Worm (Caenorhabditis elegans) whole organism, L4 larva: ENCODE results near the gene ZK1236.5.
A peak's percentile ranks its signal among the peaks of the same experiment; 100 is the strongest.

ENCODE experiments used
- D1046.2 ChIP-seq: fragments of 200-800 bp; sonication (Bioruptor generic); IDR thresholded peaks from 2 replicates; pipeline ENCODE4 v1.3.6; 2022; ENCODE audit warnings: missing genetic modification characterization, missing compliant biosample characterization
- Y105C5A.15 ChIP-seq: fragments of 200-800 bp; sonication (Bioruptor generic); IDR thresholded peaks from 2 replicates; pipeline ENCODE4 v1.3.6; 2022; ENCODE audit warnings: missing genetic modification characterization, missing compliant biosample characterization
- Y48G9A.11 ChIP-seq: fragments of 200-800 bp; sonication (Bioruptor generic); IDR thresholded peaks from 2 replicates; pipeline ENCODE4 v1.3.6; 2022; ENCODE audit warnings: missing genetic modification reagents, missing genetic modification characterization, missing compliant biosample characterization
- Y5F2A.4 ChIP-seq: fragments of 200-800 bp; sonication (Bioruptor generic); optimal IDR thresholded peaks from 2 replicates; lab custom pipeline; 2018; ENCODE audit warnings: mild to moderate bottlenecking, missing genetic modification characterization, missing compliant biosample characterization
- ZK546.5 ChIP-seq, 2 experiments: sonication (generic microtip); optimal IDR thresholded peaks; 2 replicates each; lab custom pipeline; 2017; ENCODE audit warnings: missing biosample characterization in 2 of 2, missing genetic modification characterization in 2 of 2
- aha-1 ChIP-seq: fragments of 150-350 bp; peaks from one replicate; lab custom pipeline; 2014; ENCODE audit warnings: missing biosample characterization, missing genetic modification characterization
- arid-1 ChIP-seq: fragments of 200-800 bp; sonication (Bioruptor generic); conservative IDR thresholded peaks from 2 replicates; pipeline ENCODE4 v1.3.6; 2022; ENCODE audit warnings: missing genetic modification reagents, missing genetic modification characterization, missing compliant biosample characterization
- attf-4 ChIP-seq: sonication (generic microtip); optimal IDR thresholded peaks from 3 replicates; lab custom pipeline; 2017; ENCODE audit warnings: missing biosample characterization, missing genetic modification characterization
- ceh-20 ChIP-seq: fragments of 200-800 bp; sonication (Bioruptor generic); IDR thresholded peaks from 2 replicates; pipeline ENCODE4 v1.3.6; 2022; ENCODE audit warnings: missing genetic modification reagents, missing genetic modification characterization, missing compliant biosample characterization
- ceh-44 ChIP-seq: fragments of 200-800 bp; sonication (Bioruptor generic); IDR thresholded peaks from 2 replicates; pipeline ENCODE4 v1.3.6; 2022; ENCODE audit warnings: missing genetic modification reagents, missing genetic modification characterization, missing compliant biosample characterization
- ceh-62 ChIP-seq: sonication (generic microtip); optimal IDR thresholded peaks from 2 replicates; lab custom pipeline; 2017; ENCODE audit warnings: missing biosample characterization, missing genetic modification characterization
- ceh-82 ChIP-seq: sonication (generic microtip); optimal IDR thresholded peaks from 2 replicates; lab custom pipeline; 2017; ENCODE audit warnings: missing biosample characterization, missing genetic modification characterization
- ces-1 ChIP-seq: fragments of 150-350 bp; sonication (generic microtip); optimal IDR thresholded peaks from 4 replicates; lab custom pipeline; 2014; ENCODE audit warnings: missing biosample characterization, missing genetic modification reagents, missing genetic modification characterization
- daf-16 ChIP-seq, 3 experiments: sonication (generic microtip); optimal IDR thresholded peaks; 2 replicates each; lab custom pipeline; 2016 to 2017; ENCODE audit warnings: missing genetic modification characterization in 3 of 3, missing genetic modification reagents in 3 of 3, mild to moderate bottlenecking in 2 of 3, missing compliant biosample characterization in 2 of 3, missing biosample characterization in 1 of 3, moderate library complexity in 1 of 3
- duxl-1 ChIP-seq: sonication (generic microtip); optimal IDR thresholded peaks from 2 replicates; lab custom pipeline; 2016; ENCODE audit warnings: mild to moderate bottlenecking, missing genetic modification characterization, moderate library complexity, missing compliant biosample characterization; ENCODE audit not compliant: poor library complexity
- egl-27 ChIP-seq: sonication (generic microtip); optimal IDR thresholded peaks from 3 replicates; lab custom pipeline; 2017; ENCODE audit warnings: missing biosample characterization, missing genetic modification reagents, missing genetic modification characterization
- fkh-10 ChIP-seq: fragments of 150-350 bp; optimal IDR thresholded peaks from 2 replicates; lab custom pipeline; 2014; ENCODE audit warnings: missing biosample characterization, missing genetic modification reagents, missing genetic modification characterization
- gei-8 ChIP-seq: fragments of 200-800 bp; sonication (Bioruptor generic); optimal IDR thresholded peaks from 2 replicates; lab custom pipeline; 2018; ENCODE audit warnings: mild to moderate bottlenecking, missing genetic modification characterization, missing compliant biosample characterization
- hif-1 ChIP-seq, 2 experiments: sonication (generic microtip); optimal IDR thresholded peaks; 2 replicates each; lab custom pipeline; 2016 to 2017; ENCODE audit warnings: missing compliant biosample characterization in 2 of 2, missing genetic modification characterization in 2 of 2, missing genetic modification reagents in 2 of 2, missing genotype in 2 of 2, mild to moderate bottlenecking in 1 of 2
- hlh-11 ChIP-seq: fragments of 200-800 bp; sonication (Bioruptor generic); optimal IDR thresholded peaks from 2 replicates; lab custom pipeline; 2018; ENCODE audit warnings: mild to moderate bottlenecking, missing genetic modification characterization, missing compliant biosample characterization
- hlh-30 ChIP-seq: sonication (generic microtip); optimal IDR thresholded peaks from 2 replicates; lab custom pipeline; 2017; ENCODE audit warnings: antibody characterized with exemption, mild to moderate bottlenecking, missing genetic modification characterization, missing compliant biosample characterization; ENCODE audit not compliant: insufficient read depth
- lin-29 ChIP-seq: fragments of 200-800 bp; sonication (Bioruptor generic); IDR thresholded peaks from 2 replicates; pipeline ENCODE4 v1.3.6; 2022; ENCODE audit warnings: missing genetic modification reagents, missing genetic modification characterization, missing compliant biosample characterization
- lin-39 ChIP-seq: fragments of 150-350 bp; optimal IDR thresholded peaks from 2 replicates; lab custom pipeline; 2014; ENCODE audit warnings: missing biosample characterization, missing genetic modification reagents, missing genetic modification characterization
- lir-3 ChIP-seq: sonication (generic microtip); optimal IDR thresholded peaks from 2 replicates; lab custom pipeline; 2016; ENCODE audit warnings: mild to moderate bottlenecking, missing genetic modification characterization, missing compliant biosample characterization
- lsy-2 ChIP-seq, 2 experiments: fragments of 150-350 bp in 1 of 2; sonication (generic microtip) in 1 of 2; optimal IDR thresholded peaks; 2 replicates each; lab custom pipeline; 2014 to 2017; ENCODE audit warnings: missing biosample characterization in 2 of 2, missing genetic modification characterization in 2 of 2
- madf-5 ChIP-seq, 2 experiments: fragments of 200-800 bp; sonication (Bioruptor generic); IDR thresholded peaks; 2 replicates each; pipeline ENCODE4 v1.3.6; 2022; ENCODE audit warnings: missing compliant biosample characterization in 2 of 2, missing genetic modification characterization in 2 of 2
- mes-2 ChIP-seq: sonication (generic microtip); optimal IDR thresholded peaks from 2 replicates; lab custom pipeline; 2016; ENCODE audit warnings: missing genotype, mild to moderate bottlenecking, missing genetic modification characterization, missing compliant biosample characterization; ENCODE audit not compliant: poor library complexity, severe bottlenecking
- nhr-11 ChIP-seq: fragments of 150-350 bp; optimal IDR thresholded peaks from 2 replicates; lab custom pipeline; 2014; ENCODE audit warnings: missing biosample characterization, missing genetic modification characterization
- nhr-111 ChIP-seq: fragments of 200-800 bp; sonication (Bioruptor generic); optimal IDR thresholded peaks from 2 replicates; lab custom pipeline; 2018; ENCODE audit warnings: mild to moderate bottlenecking, missing genetic modification characterization, missing compliant biosample characterization
- nhr-41 ChIP-seq: fragments of 200-800 bp; sonication (Bioruptor generic); IDR thresholded peaks from 2 replicates; pipeline ENCODE4 v1.3.6; 2022; ENCODE audit warnings: missing genetic modification reagents, missing genetic modification characterization, missing compliant biosample characterization
- nhr-6 ChIP-seq: fragments of 150-350 bp; optimal IDR thresholded peaks from 2 replicates; lab custom pipeline; 2014; ENCODE audit warnings: missing biosample characterization, missing genetic modification characterization
- pha-4 ChIP-seq, 2 experiments: fragments of 150-350 bp in 1 of 2; fragments of 200-800 bp in 1 of 2; sonication (Bioruptor generic) in 1 of 2; IDR thresholded peaks in 1 of 2; optimal IDR thresholded peaks in 1 of 2; 2 replicates each; pipeline versions ENCODE4 v1.3.6 to Lab custom; 2014 to 2022; ENCODE audit warnings: missing genetic modification characterization in 2 of 2, missing genetic modification reagents in 2 of 2, missing biosample characterization in 1 of 2, missing compliant biosample characterization in 1 of 2
- php-3 ChIP-seq: fragments of 200-800 bp; sonication (Bioruptor generic); IDR thresholded peaks from 2 replicates; pipeline ENCODE4 v1.3.6; 2022; ENCODE audit warnings: missing genetic modification reagents, missing genetic modification characterization, missing compliant biosample characterization
- saeg-2 ChIP-seq: fragments of 200-800 bp; sonication (Bioruptor generic); IDR thresholded peaks from 2 replicates; pipeline ENCODE4 v1.3.6; 2022; ENCODE audit warnings: missing genetic modification reagents, missing genetic modification characterization, missing compliant biosample characterization
- sdz-12 ChIP-seq: fragments of 200-800 bp; sonication (Bioruptor generic); optimal IDR thresholded peaks from 2 replicates; lab custom pipeline; 2018; ENCODE audit warnings: mild to moderate bottlenecking, missing genetic modification characterization, missing compliant biosample characterization
- snpc-1.2 ChIP-seq: fragments of 200-800 bp; sonication (Bioruptor generic); IDR thresholded peaks from 2 replicates; pipeline ENCODE4 v1.3.6; 2022; ENCODE audit warnings: missing genetic modification reagents, missing genetic modification characterization, missing compliant biosample characterization
- spr-3 ChIP-seq: fragments of 200-800 bp; sonication (Bioruptor generic); optimal IDR thresholded peaks from 2 replicates; lab custom pipeline; 2018; ENCODE audit warnings: mild to moderate bottlenecking, missing genetic modification characterization, missing compliant biosample characterization
- unc-62 ChIP-seq, 3 experiments: fragments of 150-350 bp in 1 of 3; sonication (generic microtip); optimal IDR thresholded peaks in 2 of 3; peaks in 1 of 3; 1 replicate in 1 of 3; 2 replicates in 2 of 3; lab custom pipeline; 2014 to 2017; ENCODE audit warnings: missing biosample characterization in 3 of 3, missing genetic modification characterization in 3 of 3, missing genetic modification reagents in 3 of 3, missing genotype in 1 of 3
- vab-7 ChIP-seq: fragments of 200-800 bp; sonication (Bioruptor generic); IDR thresholded peaks from 2 replicates; pipeline ENCODE4 v1.3.6; 2022; ENCODE audit warnings: missing genetic modification reagents, missing genetic modification characterization, missing compliant biosample characterization
- zfp-2 ChIP-seq: sonication (generic microtip); optimal IDR thresholded peaks from 2 replicates; lab custom pipeline; 2016; ENCODE audit warnings: mild to moderate bottlenecking, missing genetic modification characterization, missing compliant biosample characterization
- zfp-3 ChIP-seq: fragments of 200-800 bp; sonication (Bioruptor generic); conservative IDR thresholded peaks from 2 replicates; pipeline ENCODE4 v1.3.6; 2022; ENCODE audit warnings: missing genetic modification reagents, missing genetic modification characterization, missing compliant biosample characterization
- zip-11 ChIP-seq: fragments of 200-800 bp; sonication (Bioruptor generic); IDR thresholded peaks from 2 replicates; pipeline ENCODE4 v1.3.6; 2022; ENCODE audit warnings: missing genetic modification characterization, missing compliant biosample characterization

Gene ZK1236.5

ce11 chrIII:8398411-8398810, 33.6 kb downstream of the ZK1236.5 start, which contains the start of gene ZK353.2:
Gene ZK353.2 (plus strand): TSS chrIII:8398711.
- TF ChIP-seq sdz-12 (GFP tag; lab: Kevin White, UChicago) (no peak), lsy-2 (tag; optimal IDR thresholded peaks at IDR 0.05; lab: Kevin White, UChicago) (no peak), zip-11 (GFP tag; lab: Robert Waterston, UW) (no peak), madf-5 (GFP tag; IDR thresholded peaks at IDR 0.05; lab: Robert Waterston, UW) (no peak), nhr-111 (GFP tag; lab: Kevin White, UChicago) (no peak), zfp-2 (no peak), pha-4 (GFP tag; IDR thresholded peaks at IDR 0.05; lab: Robert Waterston, UW) (no peak), pha-4 (tag; optimal IDR thresholded peaks at IDR 0.05; lab: Kevin White, UChicago) (no peak)

ce11 chrIII:8395685-8396084, 36.3 kb downstream of the ZK1236.5 start, which contains the start of gene ZK353.3:
Gene ZK353.3 (plus strand): TSS chrIII:8395985.
- TF ChIP-seq php-3 (no peak), D1046.2 (GFP tag; lab: Robert Waterston, UW) (no peak), nhr-11 (no peak), hlh-11 (tag; lab: Kevin White, UChicago) (no peak), Y5F2A.4 (GFP tag; lab: Kevin White, UChicago) (no peak), lin-29 (no peak), vab-7 (GFP tag; lab: Robert Waterston, UW) (no peak), hlh-30 (tag; lab: Kevin White, UChicago) (no peak), hif-1 (tag; optimal IDR thresholded peaks at IDR 0.05; lab: Kevin White, UChicago) (no peak), lir-3 (tag; lab: Kevin White, UChicago) (no peak), Y48G9A.11 (GFP tag; lab: Robert Waterston, UW) (no peak), attf-4 (no peak), nhr-111 (GFP tag; lab: Kevin White, UChicago) (no peak), zfp-3 (GFP tag; lab: Robert Waterston, UW) (no peak), nhr-41 (GFP tag; lab: Robert Waterston, UW) (no peak)

ce11 chrIII:8394374-8395302, 37.4 kb downstream of the ZK1236.5 start, which contains the start of gene ZK353.10:
Gene ZK353.10 (minus strand): TSS chrIII:8394424.
- no peak for TF ChIP-seq ceh-82
- no peak for TF ChIP-seq duxl-1
- no peak for TF ChIP-seq gei-8 (GFP tag; lab: Kevin White, UChicago)
- TF ChIP-seq aha-1 = peak; percentile 93
- no peak for TF ChIP-seq fkh-10 (GFP tag; lab: Kevin White, UChicago)
- no peak for TF ChIP-seq Y105C5A.15 (GFP tag; lab: Robert Waterston, UW)
- no peak for TF ChIP-seq snpc-1.2
- TF ChIP-seq ceh-62 (tag; lab: Kevin White, UChicago) = no peak
- no peak for TF ChIP-seq ZK546.5 (tag; optimal IDR thresholded peaks at IDR 0.05; lab: Kevin White, UChicago)
- peak in 1 of 2 experiments; percentile 18 for TF ChIP-seq lsy-2 (tag; optimal IDR thresholded peaks at IDR 0.05; lab: Kevin White, UChicago)
- no peak for TF ChIP-seq hlh-11 (tag; lab: Kevin White, UChicago)
- peak in 1 of 2 experiments; percentile 26 for TF ChIP-seq unc-62 (GFP tag; optimal IDR thresholded peaks at IDR 0.05 in 1 of 2; lab: Kevin White, UChicago)
- TF ChIP-seq unc-62 (tag; optimal IDR thresholded peaks at IDR 0.05; lab: Kevin White, UChicago) = no peak

ce11 chrIII:8392307-8392706, 39.7 kb downstream of the ZK1236.5 start:
- TF ChIP-seq zfp-3 (GFP tag; lab: Robert Waterston, UW) (no peak), lin-39 (tag; lab: Kevin White, UChicago) (no peak), ceh-44 (GFP tag; lab: Robert Waterston, UW) (no peak), arid-1 (GFP tag; lab: Robert Waterston, UW) (no peak), hlh-30 (tag; lab: Kevin White, UChicago) (peak; percentile 85), lir-3 (tag; lab: Kevin White, UChicago) (no peak), saeg-2 (no peak), egl-27 (tag; lab: Kevin White, UChicago) (no peak), hif-1 (tag; optimal IDR thresholded peaks at IDR 0.05; lab: Kevin White, UChicago) (no peak), ceh-20 (GFP tag; lab: Robert Waterston, UW) (no peak), ces-1 (GFP tag; lab: Kevin White, UChicago) (no peak), mes-2 (no peak), spr-3 (GFP tag; lab: Kevin White, UChicago) (no peak), daf-16 (GFP tag; optimal IDR thresholded peaks at IDR 0.05; lab: Kevin White, UChicago) (no peak), daf-16 (tag; optimal IDR thresholded peaks at IDR 0.05; lab: Kevin White, UChicago) (no peak), nhr-6 (no peak)
